Worm (Caenorhabditis elegans) whole organism, L3 larva: ENCODE results near the gene lgg-3.

Experiments used
- elt-1 ChIP-seq: fragments of 150-350 bp; optimal IDR thresholded peaks from 2 replicates; lab custom pipeline; 2014; ENCODE audit warnings: missing biosample characterization, missing genetic modification characterization
- elt-3 ChIP-seq, 3 experiments: fragments of 150-350 bp in 1 of 3; sonication (generic microtip) in 2 of 3; optimal IDR thresholded peaks; 2 replicates in 2 of 3; 4 replicates in 1 of 3; lab custom pipeline; 2014 to 2017; ENCODE audit warnings: missing biosample characterization in 3 of 3, missing genetic modification characterization in 3 of 3
- lin-15B ChIP-seq: fragments of 150-350 bp; optimal IDR thresholded peaks from 2 replicates; lab custom pipeline; 2014; ENCODE audit warnings: missing biosample characterization, missing genetic modification characterization
- nhr-11 ChIP-seq: fragments of 150-350 bp; optimal IDR thresholded peaks from 2 replicates; lab custom pipeline; 2014; ENCODE audit warnings: missing biosample characterization, missing genetic modification characterization
- nhr-12 ChIP-seq: fragments of 150-350 bp; optimal IDR thresholded peaks from 2 replicates; lab custom pipeline; 2014; ENCODE audit warnings: missing biosample characterization, missing genetic modification characterization
- pqm-1 ChIP-seq: fragments of 150-350 bp; optimal IDR thresholded peaks from 2 replicates; lab custom pipeline; 2017; ENCODE audit warnings: missing biosample characterization, missing genetic modification characterization, inconsistent platforms
- unc-62 ChIP-seq: fragments of 150-350 bp; sonication (generic microtip); optimal IDR thresholded peaks from 4 replicates; lab custom pipeline; 2014; ENCODE audit warnings: missing biosample characterization, missing genetic modification reagents, missing genetic modification characterization

ce11 chrIII:5714984-5715454, 17.2 kb upstream of the lgg-3 start:
- TF ChIP-seq nhr-12 (tag; lab: Kevin White, UChicago) (no peak), lin-15B (tag; lab: Kevin White, UChicago) (no peak), elt-3 (tag; optimal IDR thresholded peaks at IDR 0.05; lab: Kevin White, UChicago) (no peak), unc-62 (GFP tag; lab: Kevin White, UChicago) (no peak), nhr-11 (tag; lab: Kevin White, UChicago) (no peak), pqm-1 (no peak), elt-1 (tag; lab: Kevin White, UChicago) (no peak)
